Fruit fly (Drosophila melanogaster) whole organism, embryonic: ENCODE results near the gene Dredd.

Experiments
- Bdp1 ChIP-seq: fragments of 200-800 bp; sonication (Bioruptor generic); optimal IDR thresholded peaks from 3 replicates; lab custom pipeline; 2016; ENCODE audit warnings: missing biosample characterization, missing genetic modification characterization
- Blimp-1 ChIP-seq: fragments of 200-800 bp; sonication (Bioruptor generic); optimal IDR thresholded peaks from 3 replicates; lab custom pipeline; 2018; ENCODE audit warnings: missing biosample characterization, missing genetic modification characterization, mild to moderate bottlenecking, moderate library complexity, missing genetic modification reagents
- CG10366 ChIP-seq: fragments of 200-800 bp; sonication (Bioruptor generic); IDR thresholded peaks from 2 replicates; pipeline ENCODE4 v1.3.6; 2022; ENCODE audit warnings: missing biosample characterization, missing genetic modification characterization
- CG13424 ChIP-seq: fragments of 200-800 bp; sonication (Bioruptor generic); optimal IDR thresholded peaks from 2 replicates; lab custom pipeline; 2019; ENCODE audit warnings: missing biosample characterization, mild to moderate bottlenecking, missing genetic modification characterization, moderate library complexity
- CG13775 ChIP-seq: fragments of 200-800 bp; sonication (Bioruptor generic); optimal IDR thresholded peaks from 3 replicates; lab custom pipeline; 2017; ENCODE audit warnings: missing biosample characterization, mild to moderate bottlenecking, missing genetic modification characterization
- CG14860 ChIP-seq: fragments of 200-800 bp; sonication (Bioruptor generic); IDR thresholded peaks from 3 replicates; pipeline ENCODE4 v1.3.6; 2022; ENCODE audit warnings: missing biosample characterization, missing genetic modification characterization; ENCODE audit not compliant: partially characterized antibody
- CG1832 ChIP-seq: fragments of 200-800 bp; sonication (Bioruptor generic); optimal IDR thresholded peaks from 2 replicates; lab custom pipeline; 2017; ENCODE audit warnings: missing biosample characterization, mild to moderate bottlenecking, missing genetic modification characterization, inconsistent platforms
- CG2199 ChIP-seq: fragments of 200-800 bp; sonication (Bioruptor generic); IDR thresholded peaks from 3 replicates; pipeline ENCODE4 v1.3.6; 2022; ENCODE audit warnings: missing biosample characterization, missing genetic modification characterization
- CG34224 ChIP-seq: fragments of 200-800 bp; sonication (Bioruptor generic); IDR thresholded peaks from 3 replicates; pipeline ENCODE4 v1.3.6; 2022; ENCODE audit warnings: missing biosample characterization, missing genetic modification characterization; ENCODE audit not compliant: partially characterized antibody
- CG3847 ChIP-seq: fragments of 200-800 bp; sonication (Bioruptor generic); IDR thresholded peaks from 2 replicates; pipeline ENCODE4 v1.3.6; 2022; ENCODE audit warnings: missing biosample characterization, missing genetic modification characterization
- CG43689 ChIP-seq: fragments of 200-800 bp; sonication (Bioruptor generic); IDR thresholded peaks from 2 replicates; pipeline ENCODE4 v1.3.6; 2022; ENCODE audit warnings: missing biosample characterization, missing genetic modification characterization
- CG6272 ChIP-seq: fragments of 200-800 bp; sonication (Bioruptor generic); IDR thresholded peaks from 2 replicates; pipeline ENCODE4 v1.3.6; 2022; ENCODE audit warnings: missing biosample characterization, missing genetic modification characterization
- CG6683 ChIP-seq: fragments of 200-800 bp; sonication (Bioruptor generic); optimal IDR thresholded peaks from 2 replicates; lab custom pipeline; 2017; ENCODE audit warnings: missing biosample characterization, mild to moderate bottlenecking, missing genetic modification characterization, missing genetic modification reagents
- CG6813 ChIP-seq: fragments of 200-800 bp; sonication (Bioruptor generic); optimal IDR thresholded peaks from 2 replicates; lab custom pipeline; 2017; ENCODE audit warnings: missing biosample characterization, missing genetic modification characterization, mild to moderate bottlenecking, moderate library complexity, missing genetic modification reagents
- CG8924 ChIP-seq: fragments of 200-800 bp; optimal IDR thresholded peaks from 3 replicates; lab custom pipeline; 2019; ENCODE audit warnings: missing biosample characterization, mild to moderate bottlenecking, missing genetic modification characterization, moderate library complexity
- CG9215 ChIP-seq: fragments of 200-800 bp; sonication (Bioruptor generic); IDR thresholded peaks from 2 replicates; pipeline ENCODE4 v1.3.6; 2022; ENCODE audit warnings: missing biosample characterization, missing genetic modification characterization
- Dip2 ChIP-seq: fragments of 200-800 bp; sonication (Bioruptor generic); IDR thresholded peaks from 2 replicates; pipeline ENCODE4 v1.3.6; 2022; ENCODE audit warnings: missing biosample characterization, missing genetic modification characterization
- Doc2 ChIP-seq: fragments of 200-800 bp; sonication (Bioruptor generic); IDR thresholded peaks from 2 replicates; pipeline ENCODE4 v1.3.6; 2022; ENCODE audit warnings: missing biosample characterization, missing genetic modification characterization
- Dp ChIP-seq: fragments of 200-800 bp; sonication (Bioruptor generic); optimal IDR thresholded peaks from 2 replicates; lab custom pipeline; 2018; ENCODE audit warnings: missing biosample characterization, mild to moderate bottlenecking, missing genetic modification characterization, moderate library complexity
- E2f2 ChIP-seq: fragments of 200-800 bp; sonication (Bioruptor generic); IDR thresholded peaks from 2 replicates; pipeline ENCODE4 v1.3.6; 2022; ENCODE audit warnings: missing biosample characterization, missing genetic modification characterization
- HmgD ChIP-seq: fragments of 200-800 bp; sonication (Bioruptor generic); optimal IDR thresholded peaks from 3 replicates; lab custom pipeline; 2016; ENCODE audit warnings: missing biosample characterization, missing genetic modification characterization
- Med ChIP-seq: fragments of 200-800 bp; sonication (Bioruptor generic); peaks from one replicate; lab custom pipeline; 2016; ENCODE audit warnings: missing biosample characterization, missing genetic modification characterization, mild to moderate bottlenecking, inconsistent platforms, moderate library complexity
- NC2β ChIP-seq: fragments of 200-800 bp; sonication (Bioruptor generic); optimal IDR thresholded peaks from 2 replicates; lab custom pipeline; 2016; ENCODE audit warnings: missing biosample characterization, missing genetic modification characterization
- Pdp1 ChIP-seq, 2 experiments: fragments of 200-800 bp; sonication (Bioruptor generic); optimal IDR thresholded peaks; 3 replicates each; lab custom pipeline; 2016; ENCODE audit warnings: missing biosample characterization in 2 of 2, missing genetic modification characterization in 2 of 2, mild to moderate bottlenecking in 1 of 2, moderate library complexity in 1 of 2
- Sox100B ChIP-seq: fragments of 200-800 bp; sonication (Bioruptor generic); optimal IDR thresholded peaks from 3 replicates; lab custom pipeline; 2018; ENCODE audit warnings: missing biosample characterization, mild to moderate bottlenecking, missing genetic modification characterization
- Xrp1 ChIP-seq: fragments of 200-800 bp; sonication (Bioruptor generic); IDR thresholded peaks from 2 replicates; pipeline ENCODE4 v1.3.6; 2022; ENCODE audit warnings: missing biosample characterization, missing genetic modification characterization
- cad ChIP-seq: fragments of >200 bp; optimal IDR thresholded peaks from 2 replicates; lab custom pipeline; 2017; ENCODE audit warnings: missing biosample characterization, missing genetic modification characterization
- caup ChIP-seq: fragments of 200-800 bp; sonication (Bioruptor generic); optimal IDR thresholded peaks from 3 replicates; lab custom pipeline; 2017; ENCODE audit warnings: missing biosample characterization, mild to moderate bottlenecking, missing genetic modification characterization, moderate library complexity; ENCODE audit not compliant: severe bottlenecking
- cg ChIP-seq: fragments of 200-800 bp; sonication (Bioruptor generic); optimal IDR thresholded peaks from 3 replicates; lab custom pipeline; 2019; ENCODE audit warnings: missing biosample characterization, mild to moderate bottlenecking, missing genetic modification characterization, moderate library complexity
- croc ChIP-seq: fragments of 200-800 bp; sonication (Bioruptor generic); conservative IDR thresholded peaks from 3 replicates; pipeline ENCODE4 v1.3.6; 2022; ENCODE audit warnings: missing biosample characterization, missing genetic modification characterization
- ems ChIP-seq: fragments of 200-800 bp; sonication (Bioruptor generic); optimal IDR thresholded peaks from 3 replicates; lab custom pipeline; 2016; ENCODE audit warnings: missing biosample characterization, missing genetic modification characterization
- fd3F ChIP-seq: fragments of 200-800 bp; sonication (Bioruptor generic); optimal IDR thresholded peaks from 2 replicates; lab custom pipeline; 2018; ENCODE audit warnings: missing biosample characterization, mild to moderate bottlenecking, missing genetic modification characterization, moderate library complexity
- fru ChIP-seq: fragments of >200 bp; optimal IDR thresholded peaks from 2 replicates; lab custom pipeline; 2017
- gem ChIP-seq: fragments of 200-800 bp; sonication (Bioruptor generic); optimal IDR thresholded peaks from 2 replicates; lab custom pipeline; 2019; ENCODE audit warnings: missing biosample characterization, mild to moderate bottlenecking, missing genetic modification characterization, moderate library complexity
- ham ChIP-seq: fragments of 200-800 bp; sonication (Bioruptor generic); IDR thresholded peaks from 2 replicates; pipeline ENCODE4 v1.3.6; 2022; ENCODE audit warnings: missing biosample characterization, missing genetic modification characterization
- hbn ChIP-seq: fragments of 200-800 bp; sonication (Bioruptor generic); IDR thresholded peaks from 2 replicates; pipeline ENCODE4 v1.3.6; 2022; ENCODE audit warnings: missing biosample characterization, missing genetic modification characterization; ENCODE audit not compliant: partially characterized antibody
- lov ChIP-seq, 2 experiments: fragments of 200-800 bp in 1 of 2; fragments of >200 bp in 1 of 2; sonication (Bioruptor generic) in 1 of 2; IDR thresholded peaks in 1 of 2; optimal IDR thresholded peaks in 1 of 2; 2 replicates in 1 of 2; 3 replicates in 1 of 2; pipeline versions ENCODE4 v1.3.6 to Lab custom; 2017 to 2022; ENCODE audit warnings: missing biosample characterization in 1 of 2, missing genetic modification characterization in 1 of 2
- maf-S ChIP-seq: fragments of 200-800 bp; sonication (Bioruptor generic); optimal IDR thresholded peaks from 2 replicates; lab custom pipeline; 2016; ENCODE audit warnings: missing biosample characterization, missing genetic modification characterization
- mirr ChIP-seq: fragments of 200-800 bp; sonication (Bioruptor generic); optimal IDR thresholded peaks from 3 replicates; lab custom pipeline; 2018; ENCODE audit warnings: missing biosample characterization, mild to moderate bottlenecking, missing genetic modification characterization
- odd ChIP-seq: fragments of 200-800 bp; sonication (Bioruptor generic); optimal IDR thresholded peaks from 2 replicates; lab custom pipeline; 2017; ENCODE audit warnings: missing biosample characterization, mild to moderate bottlenecking, missing genetic modification characterization
- p53 ChIP-seq: fragments of 200-800 bp; sonication (Bioruptor generic); optimal IDR thresholded peaks from 2 replicates; lab custom pipeline; 2016; ENCODE audit warnings: missing biosample characterization, missing genetic modification characterization
- phol ChIP-seq: fragments of 200-800 bp; sonication (Bioruptor generic); optimal IDR thresholded peaks from 3 replicates; lab custom pipeline; 2018; ENCODE audit warnings: missing biosample characterization, mild to moderate bottlenecking, missing genetic modification characterization, moderate library complexity
- psq ChIP-seq: fragments of 200-800 bp; sonication (Bioruptor generic); optimal IDR thresholded peaks from 2 replicates; lab custom pipeline; 2017; ENCODE audit warnings: missing biosample characterization, missing genetic modification characterization
- pzg ChIP-seq: fragments of 200-800 bp; sonication (Bioruptor generic); optimal IDR thresholded peaks from 3 replicates; lab custom pipeline; 2018; ENCODE audit warnings: missing biosample characterization, mild to moderate bottlenecking, missing genetic modification characterization, moderate library complexity
- run ChIP-seq: fragments of 200-800 bp; sonication (Bioruptor generic); optimal IDR thresholded peaks from 3 replicates; lab custom pipeline; 2018; ENCODE audit warnings: missing biosample characterization, mild to moderate bottlenecking, missing genetic modification characterization
- stwl ChIP-seq: fragments of 200-800 bp; sonication (Bioruptor generic); optimal IDR thresholded peaks from 3 replicates; lab custom pipeline; 2018; ENCODE audit warnings: missing biosample characterization, mild to moderate bottlenecking, missing genetic modification characterization, moderate library complexity
- sug ChIP-seq: fragments of 200-800 bp; optimal IDR thresholded peaks from 2 replicates; lab custom pipeline; 2019; ENCODE audit warnings: missing biosample characterization, mild to moderate bottlenecking, missing genetic modification characterization, moderate library complexity
- vfl ChIP-seq: fragments of 200-800 bp; sonication (Bioruptor generic); optimal IDR thresholded peaks from 2 replicates; lab custom pipeline; 2016; ENCODE audit warnings: missing biosample characterization, missing genetic modification characterization
- wor ChIP-seq: fragments of 200-800 bp; sonication (Bioruptor generic); IDR thresholded peaks from 2 replicates; pipeline ENCODE4 v1.3.6; 2022; ENCODE audit warnings: missing biosample characterization, missing genetic modification characterization
- yki ChIP-seq: fragments of >200 bp; optimal IDR thresholded peaks from 3 replicates; lab custom pipeline; 2018

The Dredd gene

DNA sequence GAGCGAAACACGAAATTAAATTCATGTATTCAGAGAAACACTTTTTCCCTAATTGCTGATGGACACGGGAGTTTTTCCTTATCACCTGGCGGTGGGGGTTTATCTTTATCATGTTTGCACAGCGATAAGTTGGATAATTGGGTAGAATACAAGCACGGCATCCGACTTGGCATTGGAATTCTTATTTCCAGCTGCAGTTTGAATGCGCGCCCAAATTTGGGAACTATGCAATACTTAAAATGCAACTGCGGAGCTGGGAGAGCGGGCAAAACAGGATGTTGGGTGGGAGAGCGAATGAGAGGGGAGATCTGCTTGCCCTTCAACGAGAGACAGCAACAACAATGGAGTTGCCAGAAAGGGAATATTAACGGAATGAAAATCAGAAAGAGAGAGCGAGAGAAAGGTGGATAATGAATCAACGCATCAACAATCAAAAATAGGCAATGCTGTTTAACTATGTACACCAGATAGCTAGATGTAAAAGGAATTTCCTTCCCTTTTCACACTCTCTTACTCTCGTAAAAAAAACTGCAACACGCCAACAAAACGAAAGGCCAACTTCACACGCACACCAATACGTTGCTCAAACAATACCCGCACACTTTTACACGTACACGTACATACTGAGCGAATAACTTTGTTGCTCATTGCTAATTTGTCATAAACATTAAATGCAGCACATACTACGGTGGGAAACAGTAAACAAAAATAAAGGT is 18.4 kb downstream of the Dredd start (continued):
- no peak for TF ChIP-seq fd3F
- peak; percentile 73 for TF ChIP-seq CG1832 (GFP tag; lab: Kevin White, UChicago)
- TF ChIP-seq Med (GFP tag; lab: Kevin White, UChicago), result peak; percentile 70
- TF ChIP-seq maf-S (GFP tag; lab: Kevin White, UChicago), result no peak
- TF ChIP-seq CG13424, result no peak
- TF ChIP-seq CG10366, result no peak
- TF ChIP-seq NC2β (GFP tag; lab: Kevin White, UChicago), result no peak
- TF ChIP-seq yki (lab: Kevin White, UChicago), result no peak
- peak; percentile 28; the same call in 1 of the 2 replicates for TF ChIP-seq Xrp1
- no peak for TF ChIP-seq Dip2 (GFP tag; lab: Robert Waterston, UW)
- TF ChIP-seq sug (tag; lab: Kevin White, UChicago), result no peak
- TF ChIP-seq ems (GFP tag; lab: Kevin White, UChicago), result no peak
- peak; percentile 49 for TF ChIP-seq CG13775 (GFP tag; lab: Kevin White, UChicago)
- no peak for TF ChIP-seq CG34224
- no peak for TF ChIP-seq CG14860 (GFP tag; lab: Robert Waterston, UW)
- TF ChIP-seq phol (tag; lab: Kevin White, UChicago), result peak; percentile 59
- no peak for TF ChIP-seq gem (tag; lab: Kevin White, UChicago)
- no peak for TF ChIP-seq Doc2 (GFP tag; lab: Robert Waterston, UW)
- TF ChIP-seq CG3847, result no peak
- peak; percentile 87 for TF ChIP-seq cg (GFP tag; lab: Kevin White, UChicago)
- TF ChIP-seq Bdp1 (GFP tag; lab: Kevin White, UChicago), result no peak
- TF ChIP-seq ham (GFP tag; lab: Robert Waterston, UW), result no peak
- no peak for TF ChIP-seq croc
- TF ChIP-seq CG9215 (GFP tag; lab: Robert Waterston, UW), result no peak
- no peak for TF ChIP-seq HmgD
- no peak for TF ChIP-seq CG6813 (GFP tag; lab: Kevin White, UChicago)
- TF ChIP-seq mirr, result no peak
- TF ChIP-seq psq (GFP tag; lab: Kevin White, UChicago), result no peak
- peak; percentile 58 for TF ChIP-seq E2f2 (GFP tag; lab: Robert Waterston, UW)
- no peak for TF ChIP-seq hbn
- no peak for TF ChIP-seq odd (GFP tag; lab: Kevin White, UChicago)
- peak; percentile 4 for TF ChIP-seq stwl (tag; lab: Kevin White, UChicago)
- TF ChIP-seq fru (lab: Kevin White, UChicago), result no peak
- TF ChIP-seq CG8924 (tag; lab: Kevin White, UChicago), result peak; percentile 44
- TF ChIP-seq vfl (GFP tag; lab: Kevin White, UChicago), result no peak
- TF ChIP-seq CG2199, result 0 out of 3 replicates have a peak, but pooled peaks have one; percentile 41
- peak in 1 of 2 experiments; percentile 13 for TF ChIP-seq Pdp1 (GFP tag; optimal IDR thresholded peaks at IDR 0.05; lab: Kevin White, UChicago)
- TF ChIP-seq p53 (GFP tag; lab: Kevin White, UChicago), result no peak
- no peak for TF ChIP-seq cad (GFP tag; lab: Kevin White, UChicago)
- TF ChIP-seq caup, result no peak
- no peak for TF ChIP-seq CG43689 (GFP tag; lab: Robert Waterston, UW)
- no peak for TF ChIP-seq Sox100B
- no peak for TF ChIP-seq run (tag; lab: Kevin White, UChicago)
- no peak for TF ChIP-seq lov (optimal IDR thresholded peaks at IDR 0.05; lab: Kevin White, UChicago)
- no peak for TF ChIP-seq lov (GFP tag; IDR thresholded peaks at IDR 0.05; lab: Robert Waterston, UW)
- TF ChIP-seq CG6272, result no peak
- no peak for TF ChIP-seq Blimp-1 (GFP tag; lab: Kevin White, UChicago)
- TF ChIP-seq pzg (GFP tag; lab: Kevin White, UChicago), result no peak
- peak; percentile 51 for TF ChIP-seq Dp (GFP tag; lab: Kevin White, UChicago)
- TF ChIP-seq wor (GFP tag; lab: Robert Waterston, UW), result no peak
- TF ChIP-seq CG6683, result no peak
